Worm (Caenorhabditis elegans): Measurements from ENCODE around the gene C04E7.5.

DNA sequence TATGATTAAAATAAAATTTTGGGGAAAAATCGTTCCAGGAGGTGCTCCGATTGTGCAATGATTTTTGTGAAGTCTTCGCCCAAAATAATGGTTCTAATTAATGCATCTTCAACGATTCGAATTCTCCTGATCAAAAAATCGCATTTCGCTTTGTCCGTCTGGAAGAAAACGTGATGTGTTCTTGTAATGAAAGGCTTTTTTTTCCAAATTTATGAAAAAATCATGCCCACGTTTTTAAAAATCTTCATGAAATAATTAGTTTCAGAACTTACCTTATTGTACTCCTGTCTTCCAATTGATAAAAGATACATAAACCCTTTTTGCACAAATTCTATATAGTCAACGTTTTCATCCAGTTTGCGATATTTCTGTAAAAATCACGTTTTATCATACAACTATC lies 29.0 kb downstream of the C04E7.5 start:
- TF ChIP-seq unc-62 (GFP tag; optimal IDR thresholded peaks at IDR 0.05): no peak
- no peak for TF ChIP-seq nhr-76 (tag; optimal IDR thresholded peaks at IDR 0.05)
- no peak for TF ChIP-seq blmp-1 (tag; optimal IDR thresholded peaks at IDR 0.05)
- TF ChIP-seq nhr-28 (tag; optimal IDR thresholded peaks at IDR 0.05): no peak
- no peak for TF ChIP-seq snpc-4 (tag; optimal IDR thresholded peaks at IDR 0.05)
- TF ChIP-seq ztf-11 (tag; optimal IDR thresholded peaks at IDR 0.05): no peak
- TF ChIP-seq mab-5 (tag; optimal IDR thresholded peaks at IDR 0.05): no peak
- TF ChIP-seq ceh-39 (tag; optimal IDR thresholded peaks at IDR 0.05): no peak
- TF ChIP-seq mep-1 (tag; optimal IDR thresholded peaks at IDR 0.05): no peak
- TF ChIP-seq lsy-2 (tag; optimal IDR thresholded peaks at IDR 0.05): no peak
- TF ChIP-seq M03D4.4 (tag; optimal IDR thresholded peaks at IDR 0.05): no peak
- TF ChIP-seq lin-32 (GFP tag; optimal IDR thresholded peaks at IDR 0.05): no peak
